Worm (Caenorhabditis elegans) whole organism, mixed stage, embryonic: ENCODE results near the gene F07F6.7.

ENCODE experiments used
- M03D4.4 ChIP-seq: sonication (generic microtip); optimal IDR thresholded peaks from 2 replicates; lab custom pipeline; 2017; ENCODE audit warnings: mild to moderate bottlenecking, missing genetic modification characterization, missing compliant biosample characterization
- bed-3 ChIP-seq: fragments of 200-800 bp; sonication (Bioruptor generic); optimal IDR thresholded peaks from 3 replicates; lab custom pipeline; 2018; ENCODE audit warnings: mild to moderate bottlenecking, missing genetic modification characterization, moderate library complexity, missing compliant biosample characterization
- blmp-1 ChIP-seq: fragments of 150-350 bp; optimal IDR thresholded peaks from 2 replicates; lab custom pipeline; 2014; ENCODE audit warnings: missing biosample characterization, missing genetic modification characterization
- ceh-39 ChIP-seq: fragments of 150-350 bp; optimal IDR thresholded peaks from 2 replicates; lab custom pipeline; 2014; ENCODE audit warnings: missing biosample characterization, missing genetic modification characterization
- ceh-43 ChIP-seq: fragments of 200-800 bp; sonication (Bioruptor generic); optimal IDR thresholded peaks from 2 replicates; lab custom pipeline; 2018; ENCODE audit warnings: mild to moderate bottlenecking, missing genetic modification characterization, moderate library complexity, missing compliant biosample characterization
- ceh-83 ChIP-seq: fragments of 200-800 bp; sonication (Bioruptor generic); optimal IDR thresholded peaks from 2 replicates; lab custom pipeline; 2018; ENCODE audit warnings: mild to moderate bottlenecking, missing genetic modification characterization, missing compliant biosample characterization
- ces-1 ChIP-seq: fragments of 150-350 bp; optimal IDR thresholded peaks from 2 replicates; lab custom pipeline; 2014; ENCODE audit warnings: missing biosample characterization, missing genetic modification reagents, missing genetic modification characterization
- cnd-1 ChIP-seq: fragments of 200-800 bp; sonication (Bioruptor generic); optimal IDR thresholded peaks from 2 replicates; lab custom pipeline; 2018; ENCODE audit warnings: mild to moderate bottlenecking, missing genetic modification characterization, missing compliant biosample characterization
- drap-1 ChIP-seq: fragments of 200-800 bp; sonication (Bioruptor generic); optimal IDR thresholded peaks from 3 replicates; lab custom pipeline; 2018; ENCODE audit warnings: mild to moderate bottlenecking, missing genetic modification characterization, missing compliant biosample characterization
- elt-1 ChIP-seq: sonication (generic microtip); optimal IDR thresholded peaks from 2 replicates; lab custom pipeline; 2017; ENCODE audit warnings: missing genetic modification characterization, mild to moderate bottlenecking, missing compliant biosample characterization, antibody characterized with exemption, moderate library complexity, borderline replicate concordance; ENCODE audit not compliant: insufficient read depth
- elt-3 ChIP-seq: fragments of 150-350 bp; optimal IDR thresholded peaks from 2 replicates; lab custom pipeline; 2014; ENCODE audit warnings: missing biosample characterization, missing genetic modification characterization
- flh-1 ChIP-seq: fragments of 200-800 bp; sonication (Bioruptor generic); optimal IDR thresholded peaks from 2 replicates; lab custom pipeline; 2018; ENCODE audit warnings: mild to moderate bottlenecking, missing genetic modification characterization, moderate library complexity, missing compliant biosample characterization
- ham-2 ChIP-seq: fragments of 200-800 bp; sonication (Bioruptor generic); optimal IDR thresholded peaks from 2 replicates; lab custom pipeline; 2018; ENCODE audit warnings: mild to moderate bottlenecking, missing genetic modification characterization, missing compliant biosample characterization
- hlh-1 ChIP-seq: fragments of 150-350 bp; optimal IDR thresholded peaks from 2 replicates; lab custom pipeline; 2014; ENCODE audit warnings: missing biosample characterization, missing genetic modification reagents, missing genetic modification characterization
- lin-13 ChIP-seq: fragments of 150-350 bp; optimal IDR thresholded peaks from 2 replicates; lab custom pipeline; 2014; ENCODE audit warnings: missing biosample characterization, missing genetic modification characterization
- lin-32 ChIP-seq: fragments of 200-800 bp; sonication (Bioruptor generic); optimal IDR thresholded peaks from 2 replicates; lab custom pipeline; 2018; ENCODE audit warnings: mild to moderate bottlenecking, missing genetic modification characterization, missing compliant biosample characterization
- lsy-2 ChIP-seq: fragments of 150-350 bp; optimal IDR thresholded peaks from 2 replicates; lab custom pipeline; 2014; ENCODE audit warnings: missing biosample characterization, missing genetic modification characterization
- mab-5 ChIP-seq: fragments of 150-350 bp; optimal IDR thresholded peaks from 2 replicates; lab custom pipeline; 2014; ENCODE audit warnings: missing biosample characterization, missing genetic modification characterization
- mep-1 ChIP-seq: fragments of 150-350 bp; optimal IDR thresholded peaks from 2 replicates; lab custom pipeline; 2017; ENCODE audit warnings: missing biosample characterization, missing genetic modification reagents, missing genetic modification characterization, inconsistent platforms
- mls-2 ChIP-seq: sonication (generic microtip); optimal IDR thresholded peaks from 2 replicates; lab custom pipeline; 2016; ENCODE audit warnings: mild to moderate bottlenecking, missing genetic modification characterization, moderate library complexity, missing compliant biosample characterization
- nhr-12 ChIP-seq: fragments of 150-350 bp; optimal IDR thresholded peaks from 2 replicates; lab custom pipeline; 2014; ENCODE audit warnings: missing biosample characterization, missing genetic modification characterization
- nhr-2 ChIP-seq: fragments of 150-350 bp; optimal IDR thresholded peaks from 2 replicates; lab custom pipeline; 2014; ENCODE audit warnings: missing biosample characterization, missing genetic modification characterization
- nhr-237 ChIP-seq: fragments of 150-350 bp; optimal IDR thresholded peaks from 2 replicates; lab custom pipeline; 2014; ENCODE audit warnings: missing biosample characterization, missing genetic modification characterization
- nhr-28 ChIP-seq: fragments of 150-350 bp; optimal IDR thresholded peaks from 2 replicates; lab custom pipeline; 2014; ENCODE audit warnings: missing biosample characterization, missing genetic modification characterization
- nhr-76 ChIP-seq: sonication (generic microtip); optimal IDR thresholded peaks from 2 replicates; lab custom pipeline; 2017; ENCODE audit warnings: missing biosample characterization, missing genetic modification characterization
- pha-4 ChIP-seq: fragments of 150-350 bp; optimal IDR thresholded peaks from 2 replicates; lab custom pipeline; 2018; ENCODE audit warnings: missing biosample characterization, missing genetic modification reagents, missing genetic modification characterization
- sem-2 ChIP-seq: fragments of 200-800 bp; sonication (Bioruptor generic); optimal IDR thresholded peaks from 2 replicates; lab custom pipeline; 2018; ENCODE audit warnings: mild to moderate bottlenecking, missing genetic modification characterization, missing compliant biosample characterization
- snpc-4 ChIP-seq: fragments of 150-350 bp; optimal IDR thresholded peaks from 2 replicates; lab custom pipeline; 2014; ENCODE audit warnings: missing biosample characterization, missing genetic modification characterization
- sptf-1 ChIP-seq: sonication (generic microtip); optimal IDR thresholded peaks from 2 replicates; lab custom pipeline; 2017; ENCODE audit warnings: mild to moderate bottlenecking, missing genetic modification characterization, moderate library complexity, missing compliant biosample characterization
- tbx-8 ChIP-seq: fragments of 200-800 bp; sonication (Bioruptor generic); optimal IDR thresholded peaks from 2 replicates; lab custom pipeline; 2018; ENCODE audit warnings: mild to moderate bottlenecking, missing genetic modification characterization, moderate library complexity, missing compliant biosample characterization
- unc-120 ChIP-seq: sonication (generic microtip); optimal IDR thresholded peaks from 2 replicates; lab custom pipeline; 2017; ENCODE audit warnings: missing genetic modification characterization, missing compliant biosample characterization; ENCODE audit not compliant: poor library complexity, severe bottlenecking
- unc-39 ChIP-seq: fragments of 150-350 bp; optimal IDR thresholded peaks from 2 replicates; lab custom pipeline; 2014; ENCODE audit warnings: missing biosample characterization, missing genetic modification characterization
- unc-62 ChIP-seq: fragments of 150-350 bp; optimal IDR thresholded peaks from 2 replicates; lab custom pipeline; 2014; ENCODE audit warnings: missing biosample characterization, missing genetic modification reagents, missing genetic modification characterization
- zip-8 ChIP-seq: fragments of 150-350 bp; optimal IDR thresholded peaks from 2 replicates; lab custom pipeline; 2014; ENCODE audit warnings: missing biosample characterization, missing genetic modification characterization
- ztf-11 ChIP-seq: fragments of 150-350 bp; optimal IDR thresholded peaks from 2 replicates; lab custom pipeline; 2014; ENCODE audit warnings: missing biosample characterization, missing genetic modification characterization

Gene F07F6.7

DNA sequence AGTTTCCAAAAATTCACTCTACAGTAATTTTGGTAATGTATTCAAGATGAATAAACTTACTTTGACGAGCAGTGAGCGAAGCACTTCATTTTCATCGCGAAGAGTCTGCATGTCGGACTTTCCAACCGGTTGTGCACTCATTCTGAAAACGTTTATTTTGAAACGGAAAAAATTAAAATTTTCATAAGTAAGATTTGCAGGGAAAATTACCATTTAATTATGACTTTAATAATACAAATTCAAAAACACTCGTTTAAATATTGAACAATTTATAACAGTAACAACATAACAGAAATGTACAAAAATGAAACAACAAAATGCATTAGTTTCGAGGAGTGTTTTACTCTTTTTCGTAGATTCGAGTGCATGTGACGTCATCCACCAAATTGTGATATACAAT, 11.2 kb downstream of the F07F6.7 start, which contains the start of the genes EEED8.13 and EEED8.18:
TSS of gene EEED8.13 (minus strand) at position 101 of the 400 bp plus-strand sequence.
TSS of gene EEED8.18 (minus strand) at position 144 of the 400 bp plus-strand sequence.
- no peak for TF ChIP-seq bed-3 (GFP tag; lab: Kevin White, UChicago)
- TF ChIP-seq zip-8 = peak; percentile 32

DNA sequence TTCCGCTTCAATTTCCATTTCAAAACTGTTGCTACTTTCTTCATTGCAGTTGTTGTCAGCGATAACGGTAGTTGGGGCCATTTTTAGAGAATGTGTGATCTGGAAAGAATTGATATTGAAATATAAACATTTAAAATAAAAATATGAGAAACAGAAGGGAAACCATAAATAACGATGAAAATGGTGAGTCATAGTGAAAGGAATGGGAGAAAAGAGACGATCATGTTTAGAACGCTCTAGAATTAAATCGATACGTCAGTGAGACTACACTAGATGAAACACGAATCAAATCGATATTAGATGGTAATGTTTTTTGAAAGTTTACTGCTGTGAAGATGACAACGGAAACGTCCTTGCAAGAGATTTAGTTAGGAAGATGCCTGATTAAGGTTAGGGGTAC, 14.7 kb downstream of the F07F6.7 start, which contains the start of the genes EEED8.12 and EEED8.4:
TSS of gene EEED8.12 (minus strand) at position 101 of the 400 bp plus-strand sequence.
TSS of gene EEED8.4 (plus strand) at position 396 of the 400 bp plus-strand sequence.
- TF ChIP-seq nhr-28 (no peak), nhr-237 (tag; lab: Kevin White, UChicago) (no peak), lin-13 (tag; lab: Kevin White, UChicago) (no peak)
- TF ChIP-seq, all 35 proteins: peak for 0

DNA sequence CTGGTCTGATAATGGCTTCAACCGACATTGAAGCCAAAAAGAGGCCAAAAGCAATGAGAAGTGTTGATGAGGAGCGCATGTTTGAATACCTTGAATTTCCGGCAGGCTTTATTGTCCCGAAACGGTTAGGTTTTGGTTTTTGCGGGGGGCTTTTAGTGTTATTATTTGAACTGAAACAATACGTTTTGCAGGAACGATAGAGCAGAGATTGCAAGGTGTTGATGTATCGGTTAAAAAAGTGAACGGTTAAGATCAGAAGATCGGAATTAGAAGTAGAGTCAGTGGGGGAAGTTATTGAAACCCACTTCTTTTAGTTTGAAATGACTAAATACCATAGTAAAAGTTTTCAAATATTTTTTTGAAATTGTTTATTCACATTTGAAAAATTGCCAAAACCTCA, 16.1 kb downstream of the F07F6.7 start, which contains the start of gene clec-141:
TSS of gene clec-141 (minus strand) at position 101 of the 400 bp plus-strand sequence.
- TF ChIP-seq lsy-2 (tag; lab: Kevin White, UChicago) = no peak
- TF ChIP-seq sem-2 (GFP tag; lab: Kevin White, UChicago) = no peak
- no peak for TF ChIP-seq drap-1 (GFP tag; lab: Kevin White, UChicago)
- no peak for TF ChIP-seq elt-3 (tag; lab: Kevin White, UChicago)
- TF ChIP-seq tbx-8 (GFP tag; lab: Kevin White, UChicago) = no peak
- TF ChIP-seq hlh-1 (tag; lab: Kevin White, UChicago) = no peak
- TF ChIP-seq unc-120 (tag; lab: Kevin White, UChicago) = no peak
- TF ChIP-seq nhr-12 (tag; lab: Kevin White, UChicago) = no peak
- TF ChIP-seq ces-1 = no peak
- TF ChIP-seq snpc-4 = no peak
- TF ChIP-seq bed-3 (GFP tag; lab: Kevin White, UChicago) = no peak
- no peak for TF ChIP-seq blmp-1 (tag; lab: Kevin White, UChicago)
- no peak for TF ChIP-seq ztf-11 (tag; lab: Kevin White, UChicago)
- no peak for TF ChIP-seq nhr-76
- no peak for TF ChIP-seq zip-8

DNA sequence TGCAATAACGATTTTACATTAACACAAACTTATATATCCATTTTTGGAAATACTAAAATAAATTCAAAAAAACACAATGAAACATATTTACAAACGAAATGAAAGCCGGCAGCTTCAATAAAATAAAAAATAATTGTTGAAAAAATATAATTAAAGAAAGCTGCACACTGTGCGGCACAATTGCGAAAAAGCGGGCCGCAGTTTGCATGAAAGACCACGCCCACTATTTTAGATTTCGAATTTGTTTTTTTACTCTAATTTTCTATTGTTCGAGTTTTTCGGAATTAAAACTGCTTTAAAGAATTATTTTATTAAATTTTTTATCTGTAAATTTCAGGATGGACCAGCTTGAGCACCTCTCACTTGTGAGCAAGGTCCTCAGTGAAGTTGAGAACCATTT, 24.5 kb downstream of the F07F6.7 start, which contains the start of gene mog-5:
TSS of gene mog-5 (plus strand) at position 338 of the 400 bp plus-strand sequence.
- TF ChIP-seq M03D4.4 (tag; lab: Kevin White, UChicago) = peak; percentile 74
- TF ChIP-seq tbx-8 (GFP tag; lab: Kevin White, UChicago) = no peak
- no peak for TF ChIP-seq cnd-1 (tag; lab: Kevin White, UChicago)
- TF ChIP-seq elt-1 (tag; lab: Kevin White, UChicago) = no peak
- peak; percentile 86 for TF ChIP-seq ceh-43
- peak; percentile 58 for TF ChIP-seq ham-2 (GFP tag; lab: Kevin White, UChicago)
- peak; percentile 40 for TF ChIP-seq bed-3 (GFP tag; lab: Kevin White, UChicago)
- TF ChIP-seq mep-1 (tag; lab: Kevin White, UChicago) = peak; percentile 33
- TF ChIP-seq lin-32 (GFP tag; lab: Kevin White, UChicago) = no peak
- TF ChIP-seq unc-62 (GFP tag; lab: Kevin White, UChicago) = no peak
- peak; percentile 18 for TF ChIP-seq blmp-1 (tag; lab: Kevin White, UChicago)
- TF ChIP-seq nhr-28 = no peak
- peak; percentile 16 for TF ChIP-seq sem-2 (GFP tag; lab: Kevin White, UChicago)
- TF ChIP-seq zip-8 = no peak
- TF ChIP-seq hlh-1 (tag; lab: Kevin White, UChicago) = peak; percentile 52
- no peak for TF ChIP-seq mab-5 (tag; lab: Kevin White, UChicago)
- peak; percentile 15 for TF ChIP-seq lsy-2 (tag; lab: Kevin White, UChicago)
- peak; percentile 8 for TF ChIP-seq nhr-237 (tag; lab: Kevin White, UChicago)
- no peak for TF ChIP-seq ztf-11 (tag; lab: Kevin White, UChicago)
- TF ChIP-seq drap-1 (GFP tag; lab: Kevin White, UChicago) = peak; percentile 40
- no peak for TF ChIP-seq nhr-2
- TF ChIP-seq ceh-39 (tag; lab: Kevin White, UChicago) = no peak
- no peak for TF ChIP-seq ceh-83 (GFP tag; lab: Kevin White, UChicago)
- TF ChIP-seq nhr-12 (tag; lab: Kevin White, UChicago) = no peak
- no peak for TF ChIP-seq lin-13 (tag; lab: Kevin White, UChicago)
- no peak for TF ChIP-seq unc-39 (tag; lab: Kevin White, UChicago)
- no peak for TF ChIP-seq elt-3 (tag; lab: Kevin White, UChicago)
- no peak for TF ChIP-seq sptf-1 (tag; lab: Kevin White, UChicago)
- TF ChIP-seq mls-2 (tag; lab: Kevin White, UChicago) = no peak
- TF ChIP-seq pha-4 = no peak
- no peak for TF ChIP-seq unc-120 (tag; lab: Kevin White, UChicago)
- TF ChIP-seq ces-1 = peak; percentile 74
- TF ChIP-seq flh-1 (GFP tag; lab: Kevin White, UChicago) = no peak
- no peak for TF ChIP-seq snpc-4
- TF ChIP-seq nhr-76 = no peak
- TF ChIP-seq, all 35 proteins: peak for 12
